Fruit fly (Drosophila melanogaster): ENCODE measurements around the gene rump.

rump gene

dm6 chr3R:9555334-9555974 lies 45.3 kb upstream of the rump start, which contains the start of the genes CG9386 and BckdhA (continued):
- peak; percentile 56; the same call in 1 of the 2 replicates for TF ChIP-seq ato (GFP tag; IDR thresholded peaks at IDR 0.05; ENCODE audit: partially characterized antibody)
- TF ChIP-seq CG30020 (tag; optimal IDR thresholded peaks at IDR 0.05): peak; percentile 26
- peak; percentile 55 for TF ChIP-seq CG13775 (GFP tag; optimal IDR thresholded peaks at IDR 0.05)
- TF ChIP-seq Asciz (GFP tag; optimal IDR thresholded peaks at IDR 0.05): no peak
- TF ChIP-seq cwo (GFP tag; optimal IDR thresholded peaks at IDR 0.05): peak; percentile 54
- TF ChIP-seq CG12744 (GFP tag; optimal IDR thresholded peaks at IDR 0.05): peak; percentile 30
- TF ChIP-seq CG4282 (GFP tag; optimal IDR thresholded peaks at IDR 0.05): no peak
- peak; percentile 52 for TF ChIP-seq trem (tag; optimal IDR thresholded peaks at IDR 0.05)
- TF ChIP-seq Atf3 (GFP tag; optimal IDR thresholded peaks at IDR 0.05): no peak
- TF ChIP-seq Atf-2 (GFP tag; optimal IDR thresholded peaks at IDR 0.05): peak; percentile 13
- TF ChIP-seq lmd (GFP tag; IDR thresholded peaks at IDR 0.05): peak; percentile 48; the same call in 1 of the 2 replicates
- TF ChIP-seq pros (GFP tag; optimal IDR thresholded peaks at IDR 0.05): no peak
- no peak for TF ChIP-seq CG14965 (GFP tag; optimal IDR thresholded peaks at IDR 0.05; ENCODE audit: borderline replicate concordance)
- TF ChIP-seq hth (optimal IDR thresholded peaks at IDR 0.05): no peak
- TF ChIP-seq dati (GFP tag; IDR thresholded peaks at IDR 0.05): no peak
- TF ChIP-seq NfI (GFP tag; optimal IDR thresholded peaks at IDR 0.05): peak; percentile 63
- no peak for TF ChIP-seq lov (optimal IDR thresholded peaks at IDR 0.05)
- TF ChIP-seq lov (GFP tag; IDR thresholded peaks at IDR 0.05): no peak
- TF ChIP-seq CG11247 (GFP tag; IDR thresholded peaks at IDR 0.05): peak; percentile 66
- no peak for TF ChIP-seq CG7271 (tag; optimal IDR thresholded peaks at IDR 0.05)
- 0 out of 2 replicates have a peak, but pooled peaks have one; percentile 26 for TF ChIP-seq ranshi (GFP tag; IDR thresholded peaks at IDR 0.05)
- TF ChIP-seq CG2116 (GFP tag; optimal IDR thresholded peaks at IDR 0.05): peak; percentile 81
- no peak for TF ChIP-seq gfzf (GFP tag; optimal IDR thresholded peaks at IDR 0.05)
- TF ChIP-seq CG11093 (GFP tag; IDR thresholded peaks at IDR 0.05): no peak
- TF ChIP-seq CG5953 (GFP tag; IDR thresholded peaks at IDR 0.05): no peak
- peak; percentile 42 for TF ChIP-seq shn (GFP tag; optimal IDR thresholded peaks at IDR 0.05)
- peak; percentile 33 for TF ChIP-seq Sry-β (GFP tag; optimal IDR thresholded peaks at IDR 0.05)
- no peak for TF ChIP-seq abd-A (tag; optimal IDR thresholded peaks at IDR 0.05)
- no peak for TF ChIP-seq croc (GFP tag; conservative IDR thresholded peaks at IDR 0.05)
- peak; percentile 36 for TF ChIP-seq CG2129 (GFP tag; IDR thresholded peaks at IDR 0.05; ENCODE audit: partially characterized antibody)
- TF ChIP-seq tna (GFP tag; IDR thresholded peaks at IDR 0.05; ENCODE audit: partially characterized antibody): no peak
- peak; percentile 78 for TF ChIP-seq lilli (GFP tag; optimal IDR thresholded peaks at IDR 0.05)
- no peak for TF ChIP-seq ara (GFP tag; IDR thresholded peaks at IDR 0.05)
- TF ChIP-seq Elba2 (GFP tag; optimal IDR thresholded peaks at IDR 0.05): no peak
- TF ChIP-seq CG2875 (GFP tag; optimal IDR thresholded peaks at IDR 0.05): no peak
- peak; percentile 67; the same call in 1 of the 2 replicates for TF ChIP-seq amos (GFP tag; IDR thresholded peaks at IDR 0.05; ENCODE audit: partially characterized antibody)
- peak; percentile 49 for TF ChIP-seq CG9215 (GFP tag; IDR thresholded peaks at IDR 0.05)
- TF ChIP-seq ci (GFP tag; IDR thresholded peaks at IDR 0.05): peak; percentile 53; the same call in 1 of the 3 replicates
- TF ChIP-seq Ptx1 (GFP tag; IDR thresholded peaks at IDR 0.05): peak; percentile 47; the same call in 1 of the 2 replicates
- peak; percentile 45 for TF ChIP-seq CG10654 (GFP tag; optimal IDR thresholded peaks at IDR 0.05)
- TF ChIP-seq aop (GFP tag; IDR thresholded peaks at IDR 0.05): no peak
- TF ChIP-seq pzg (GFP tag; optimal IDR thresholded peaks at IDR 0.05): peak; percentile 55
- TF ChIP-seq toy (GFP tag; IDR thresholded peaks at IDR 0.05): no peak
- TF ChIP-seq nerfin-2 (GFP tag; IDR thresholded peaks at IDR 0.05; ENCODE audit: partially characterized antibody): peak; percentile 60; the same call in 1 of the 2 replicates
- no peak for TF ChIP-seq GATAe (GFP tag; conservative IDR thresholded peaks at IDR 0.05)
- peak; percentile 70 for TF ChIP-seq CG16813 (GFP tag; IDR thresholded peaks at IDR 0.05; ENCODE audit: partially characterized antibody)
- no peak for TF ChIP-seq CG5180 (GFP tag; optimal IDR thresholded peaks at IDR 0.05)
- peak; percentile 55 for TF ChIP-seq Chrac-16 (GFP tag; optimal IDR thresholded peaks at IDR 0.05)
- TF ChIP-seq Fer2 (tag; optimal IDR thresholded peaks at IDR 0.05): peak; percentile 12
